Worm (Caenorhabditis elegans): Measurements from ENCODE around the gene wdr-48.

wdr-48 gene

ce11 chrIII:4593098-4593697, 14.5 kb downstream of the wdr-48 start, which contains the start of gene erh-2:
Gene erh-2, plus strand, starts transcription at chrIII:4593231.
- TF ChIP-seq let-607 (tag; optimal IDR thresholded peaks at IDR 0.05): no peak
- 0 out of 2 replicates have a peak, but pooled peaks have one; percentile 30 for TF ChIP-seq attf-6 (GFP tag; IDR thresholded peaks at IDR 0.05)
- TF ChIP-seq F49E8.2 (tag; optimal IDR thresholded peaks at IDR 0.05; ENCODE audit: insufficient read depth): peak; percentile 61
- TF ChIP-seq lin-35 (GFP tag; optimal IDR thresholded peaks at IDR 0.05): peak in 1 of 3 experiments; percentile 21
- TF ChIP-seq rcor-1 (GFP tag; IDR thresholded peaks at IDR 0.05): 0 out of 2 replicates have a peak, but pooled peaks have one; percentile 6
- TF ChIP-seq madf-3 (GFP tag; IDR thresholded peaks at IDR 0.05): 0 out of 2 replicates have a peak, but pooled peaks have one; percentile 59
- TF ChIP-seq somi-1 (GFP tag; optimal IDR thresholded peaks at IDR 0.05): no peak
- peak; percentile 35; the same call in 1 of the 2 replicates for TF ChIP-seq madf-6 (GFP tag; IDR thresholded peaks at IDR 0.05)

ce11 chrIII:4594324-4594723, 15.7 kb downstream of the wdr-48 start, which contains the start of gene apc-11:
Gene apc-11, minus strand, starts transcription at chrIII:4594424.
- TF ChIP-seq ccch-3 (GFP tag; optimal IDR thresholded peaks at IDR 0.05) (no peak), F49E8.2 (tag; optimal IDR thresholded peaks at IDR 0.05; ENCODE audit: insufficient read depth) (no peak), lin-35 (GFP tag; optimal IDR thresholded peaks at IDR 0.05) (no peak), Y79H2A.3 (GFP tag; conservative IDR thresholded peaks at IDR 0.05) (no peak), him-1 (tag; optimal IDR thresholded peaks at IDR 0.05) (no peak), B0336.3 (GFP tag; IDR thresholded peaks at IDR 0.05) (no peak), snpc-1.1 (tag; optimal IDR thresholded peaks at IDR 0.05; ENCODE audit: insufficient read depth) (no peak), nhr-179 (tag; optimal IDR thresholded peaks at IDR 0.05) (no peak), chd-7 (tag; optimal IDR thresholded peaks at IDR 0.05) (no peak), ceh-58 (GFP tag; IDR thresholded peaks at IDR 0.05) (no peak), mxl-1 (tag; optimal IDR thresholded peaks at IDR 0.05) (no peak), somi-1 (GFP tag; optimal IDR thresholded peaks at IDR 0.05) (no peak), lsl-1 (GFP tag; optimal IDR thresholded peaks at IDR 0.05) (no peak), lag-1 (GFP tag; IDR thresholded peaks at IDR 0.05) (no peak), ztf-6 (GFP tag; IDR thresholded peaks at IDR 0.05) (no peak)

ce11 chrIII:4594762-4595523, 16.3 kb downstream of the wdr-48 start:
- TF ChIP-seq snpc-1.3 (tag; optimal IDR thresholded peaks at IDR 0.05; ENCODE audit: insufficient read depth) (no peak), Y53G8AR.9 (GFP tag; conservative IDR thresholded peaks at IDR 0.05) (no peak), lin-26 (GFP tag; IDR thresholded peaks at IDR 0.05) (0 out of 2 replicates have a peak, but pooled peaks have one; percentile 43), lin-40 (tag; optimal IDR thresholded peaks at IDR 0.05) (no peak), let-607 (tag; optimal IDR thresholded peaks at IDR 0.05) (no peak), rpc-1 (optimal IDR thresholded peaks at IDR 0.05) (no peak), rpc-1 (tag; optimal IDR thresholded peaks at IDR 0.05) (no peak)

- peak; percentile 13 for TF ChIP-seq tbp1 (GFP tag; optimal IDR thresholded peaks at IDR 0.05)
- no peak for TF ChIP-seq F39B2.1 (GFP tag; IDR thresholded peaks at IDR 0.05)
- no peak for TF ChIP-seq attf-5 (GFP tag; optimal IDR thresholded peaks at IDR 0.05)
- no peak for TF ChIP-seq B0019.2 (GFP tag; conservative IDR thresholded peaks at IDR 0.05)
- no peak for TF ChIP-seq somi-1 (GFP tag; optimal IDR thresholded peaks at IDR 0.05)
- TF ChIP-seq fkh-3 (tag; optimal IDR thresholded peaks at IDR 0.05): no peak
- no peak for TF ChIP-seq T26A5.8 (tag; optimal IDR thresholded peaks at IDR 0.05)
- TF ChIP-seq mel-28 (tag; optimal IDR thresholded peaks at IDR 0.05; ENCODE audit: borderline replicate concordance): no peak
- TF ChIP-seq Y95B8A.8 (GFP tag; IDR thresholded peaks at IDR 0.05): no peak
- TF ChIP-seq K12H6.12 (tag; optimal IDR thresholded peaks at IDR 0.05): no peak
- no peak for TF ChIP-seq tlf-1 (GFP tag; optimal IDR thresholded peaks at IDR 0.05)
- TF ChIP-seq ceh-58 (GFP tag; IDR thresholded peaks at IDR 0.05): no peak
- no peak for TF ChIP-seq ets-4 (GFP tag; optimal IDR thresholded peaks at IDR 0.05)
- peak; percentile 12; the same call in 1 of the 2 replicates for TF ChIP-seq pbrm-1 (GFP tag; IDR thresholded peaks at IDR 0.05)
- peak; percentile 57 for TF ChIP-seq F49E8.2 (tag; optimal IDR thresholded peaks at IDR 0.05; ENCODE audit: insufficient read depth)
- TF ChIP-seq B0261.1 (tag; optimal IDR thresholded peaks at IDR 0.05): no peak
- TF ChIP-seq Y53G8AR.9 (GFP tag; conservative IDR thresholded peaks at IDR 0.05): no peak
- no peak for TF ChIP-seq sea-2 (GFP tag; IDR thresholded peaks at IDR 0.05)
- no peak for TF ChIP-seq F57C9.4 (tag; optimal IDR thresholded peaks at IDR 0.05)
These were observed 17.1 kb downstream of the wdr-48 start, which contains the start of gene asb-1 for ce11 chrIII:4595771-4596227. Gene asb-1, minus strand, starts transcription at chrIII:4595821.

Data from whole organism, young adult.